Worm (Caenorhabditis elegans) whole organism, L4 larva: ENCODE measurements around the gene unc-86.

Experiments used
- ama-1 ChIP-seq: fragments of 150-350 bp; optimal IDR thresholded peaks from 2 replicates; lab custom pipeline; 2014; ENCODE audit warnings: inconsistent platforms, mixed read lengths
- dpl-1 ChIP-seq: fragments of 150-350 bp; optimal IDR thresholded peaks from 2 replicates; lab custom pipeline; 2014; ENCODE audit warnings: missing biosample characterization, missing genetic modification reagents, missing genetic modification characterization
- dve-1 ChIP-seq: sonication (generic microtip); optimal IDR thresholded peaks from 2 replicates; lab custom pipeline; 2017; ENCODE audit warnings: antibody characterized with exemption, mild to moderate bottlenecking, missing genetic modification characterization, missing compliant biosample characterization; ENCODE audit not compliant: insufficient read depth
- egl-27 ChIP-seq: sonication (generic microtip); optimal IDR thresholded peaks from 3 replicates; lab custom pipeline; 2017; ENCODE audit warnings: missing biosample characterization, missing genetic modification reagents, missing genetic modification characterization
- jun-1 ChIP-seq: fragments of 150-350 bp; optimal IDR thresholded peaks from 2 replicates; lab custom pipeline; 2014; ENCODE audit warnings: missing biosample characterization, missing genetic modification reagents, missing genetic modification characterization
- lin-38 ChIP-seq: fragments of 200-800 bp; sonication (Bioruptor generic); IDR thresholded peaks from 2 replicates; pipeline ENCODE4 v1.3.6; 2022; ENCODE audit warnings: missing genetic modification reagents, missing genetic modification characterization, missing compliant biosample characterization
- lin-39 ChIP-seq: fragments of 150-350 bp; optimal IDR thresholded peaks from 2 replicates; lab custom pipeline; 2014; ENCODE audit warnings: missing biosample characterization, missing genetic modification reagents, missing genetic modification characterization
- nhr-237 ChIP-seq: sonication (generic microtip); optimal IDR thresholded peaks from 2 replicates; lab custom pipeline; 2017; ENCODE audit warnings: missing biosample characterization, missing genetic modification characterization
- nhr-25 ChIP-seq: sonication (generic microtip); optimal IDR thresholded peaks from 2 replicates; lab custom pipeline; 2017; ENCODE audit warnings: missing genetic modification characterization, mild to moderate bottlenecking, missing compliant biosample characterization, antibody characterized with exemption, moderate library complexity, borderline replicate concordance; ENCODE audit not compliant: insufficient read depth
- spr-3 ChIP-seq: fragments of 200-800 bp; sonication (Bioruptor generic); optimal IDR thresholded peaks from 2 replicates; lab custom pipeline; 2018; ENCODE audit warnings: mild to moderate bottlenecking, missing genetic modification characterization, missing compliant biosample characterization
- unc-62 ChIP-seq, 3 experiments: fragments of 150-350 bp in 1 of 3; sonication (generic microtip); optimal IDR thresholded peaks in 2 of 3; peaks in 1 of 3; 1 replicate in 1 of 3; 2 replicates in 2 of 3; lab custom pipeline; 2014 to 2017; ENCODE audit warnings: missing biosample characterization in 3 of 3, missing genetic modification characterization in 3 of 3, missing genetic modification reagents in 3 of 3, missing genotype in 1 of 3
- zfp-2 ChIP-seq: sonication (generic microtip); optimal IDR thresholded peaks from 2 replicates; lab custom pipeline; 2016; ENCODE audit warnings: mild to moderate bottlenecking, missing genetic modification characterization, missing compliant biosample characterization
- zfp-3 ChIP-seq: fragments of 200-800 bp; sonication (Bioruptor generic); conservative IDR thresholded peaks from 2 replicates; pipeline ENCODE4 v1.3.6; 2022; ENCODE audit warnings: missing genetic modification reagents, missing genetic modification characterization, missing compliant biosample characterization

DNA sequence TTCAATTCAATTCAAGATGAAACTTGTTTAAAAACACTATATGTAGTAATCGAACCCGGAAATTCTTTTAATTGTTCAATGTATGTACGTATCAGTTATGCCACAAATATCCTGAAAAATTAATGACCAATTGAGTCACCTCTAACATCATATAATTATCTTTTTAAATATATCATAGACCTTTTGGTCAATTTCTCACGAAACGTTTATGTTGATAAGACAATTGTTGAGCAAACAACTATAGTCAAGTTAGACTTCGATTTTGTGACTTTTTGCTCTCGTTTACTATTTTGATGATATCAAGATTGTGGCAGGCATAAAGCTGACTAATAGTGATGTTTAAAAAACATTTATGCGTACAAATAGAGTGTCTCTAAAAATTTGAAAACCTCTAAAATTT, 24.1 kb upstream of the unc-86 start:
- TF ChIP-seq dpl-1 (GFP tag; lab: Kevin White, UChicago), result no peak
- no peak for TF ChIP-seq unc-62 (GFP tag; optimal IDR thresholded peaks at IDR 0.05 in 1 of 2; lab: Kevin White, UChicago)
- no peak for TF ChIP-seq unc-62 (tag; optimal IDR thresholded peaks at IDR 0.05; lab: Kevin White, UChicago)
- no peak for TF ChIP-seq lin-38 (GFP tag; lab: Robert Waterston, UW)
- TF ChIP-seq jun-1 (tag; lab: Kevin White, UChicago), result no peak
- TF ChIP-seq ama-1 (lab: Kevin White, UChicago), result no peak
- TF ChIP-seq spr-3, result no peak
- TF ChIP-seq egl-27, result no peak
- no peak for TF ChIP-seq nhr-237
- TF ChIP-seq zfp-3 (GFP tag; lab: Robert Waterston, UW), result no peak
- TF ChIP-seq nhr-25 (tag; lab: Kevin White, UChicago), result no peak
- TF ChIP-seq zfp-2 (tag; lab: Kevin White, UChicago), result no peak
- TF ChIP-seq dve-1 (tag; lab: Kevin White, UChicago), result peak; percentile 1
- TF ChIP-seq lin-39 (tag; lab: Kevin White, UChicago), result no peak
